Worm (Caenorhabditis elegans) whole organism, young adult: ENCODE results near the gene srlf-27.
A peak's percentile ranks its signal among the peaks of the same experiment; 100 is the strongest.

Source experiments
- C17E4.6 ChIP-seq: fragments of 200-800 bp; sonication (Bioruptor generic); IDR thresholded peaks from 2 replicates; pipeline ENCODE4 v1.3.6; 2022; ENCODE audit warnings: missing genetic modification reagents, missing genetic modification characterization, missing compliant biosample characterization
- D2030.7 ChIP-seq: fragments of 200-800 bp; sonication (Bioruptor generic); IDR thresholded peaks from 2 replicates; pipeline ENCODE4 v1.3.6; 2022; ENCODE audit warnings: missing genetic modification reagents, missing genetic modification characterization, missing compliant biosample characterization
- F23B12.7 ChIP-seq: sonication (generic microtip); optimal IDR thresholded peaks from 2 replicates; lab custom pipeline; 2017; ENCODE audit warnings: missing genetic modification characterization, mild to moderate bottlenecking, missing compliant biosample characterization, antibody characterized with exemption, moderate library complexity; ENCODE audit not compliant: insufficient read depth
- F37B4.10 ChIP-seq: fragments of 200-800 bp; sonication (Bioruptor generic); IDR thresholded peaks from 2 replicates; pipeline ENCODE4 v1.3.6; 2022; ENCODE audit warnings: missing genetic modification characterization, missing compliant biosample characterization
- F52B5.7 ChIP-seq: sonication (generic microtip); optimal IDR thresholded peaks from 2 replicates; lab custom pipeline; 2016; ENCODE audit warnings: mild to moderate bottlenecking, missing genetic modification characterization, missing compliant biosample characterization
- Y53F4B.3 ChIP-seq: fragments of 200-800 bp; sonication (Bioruptor generic); IDR thresholded peaks from 2 replicates; pipeline ENCODE4 v1.3.6; 2022; ENCODE audit warnings: missing genetic modification reagents, missing genetic modification characterization, missing compliant biosample characterization
- Y79H2A.3 ChIP-seq: fragments of 200-800 bp; sonication (Bioruptor generic); conservative IDR thresholded peaks from 2 replicates; pipeline ENCODE4 v1.3.6; 2022; ENCODE audit warnings: missing genetic modification reagents, missing genetic modification characterization, missing compliant biosample characterization
- akir-1 ChIP-seq: fragments of 200-800 bp; sonication (Bioruptor generic); optimal IDR thresholded peaks from 2 replicates; lab custom pipeline; 2018; ENCODE audit warnings: mild to moderate bottlenecking, missing genetic modification characterization, moderate library complexity, missing compliant biosample characterization
- aptf-3 ChIP-seq: fragments of 200-800 bp; sonication (Bioruptor generic); IDR thresholded peaks from 2 replicates; pipeline ENCODE4 v1.3.6; 2022; ENCODE audit warnings: missing genetic modification characterization, missing compliant biosample characterization
- atf-7 ChIP-seq: sonication (generic microtip); optimal IDR thresholded peaks from 2 replicates; lab custom pipeline; 2017; ENCODE audit warnings: mild to moderate bottlenecking, missing genetic modification characterization, missing compliant biosample characterization
- athp-1 ChIP-seq: sonication (generic microtip); optimal IDR thresholded peaks from 2 replicates; lab custom pipeline; 2017; ENCODE audit warnings: mild to moderate bottlenecking, missing genetic modification characterization, missing compliant biosample characterization
- attf-6 ChIP-seq: fragments of 200-800 bp; sonication (Bioruptor generic); IDR thresholded peaks from 2 replicates; pipeline ENCODE4 v1.3.6; 2022; ENCODE audit warnings: missing genetic modification reagents, missing genetic modification characterization, missing compliant biosample characterization
- ccch-3 ChIP-seq: fragments of 200-800 bp; sonication (Bioruptor generic); optimal IDR thresholded peaks from 2 replicates; lab custom pipeline; 2018; ENCODE audit warnings: mild to moderate bottlenecking, missing genetic modification characterization, missing compliant biosample characterization
- die-1 ChIP-seq: sonication (generic microtip); optimal IDR thresholded peaks from 2 replicates; lab custom pipeline; 2016; ENCODE audit warnings: missing genotype, mild to moderate bottlenecking, missing genetic modification characterization, missing compliant biosample characterization
- dpl-1 ChIP-seq: fragments of 150-350 bp; optimal IDR thresholded peaks from 2 replicates; lab custom pipeline; 2014; ENCODE audit warnings: missing biosample characterization, missing genetic modification reagents, missing genetic modification characterization
- efl-1 ChIP-seq: fragments of 150-350 bp; optimal IDR thresholded peaks from 2 replicates; lab custom pipeline; 2014; ENCODE audit warnings: missing biosample characterization, missing genetic modification reagents, missing genetic modification characterization
- egl-44 ChIP-seq: fragments of 200-800 bp; sonication (Bioruptor generic); IDR thresholded peaks from 2 replicates; pipeline ENCODE4 v1.3.6; 2022; ENCODE audit warnings: missing genetic modification reagents, missing genetic modification characterization, missing compliant biosample characterization
- hmg-1.2 ChIP-seq: fragments of 200-800 bp; sonication (Bioruptor generic); IDR thresholded peaks from 2 replicates; pipeline ENCODE4 v1.3.6; 2022; ENCODE audit warnings: missing genetic modification reagents, missing genetic modification characterization, missing compliant biosample characterization
- hmg-20 ChIP-seq: fragments of 200-800 bp; sonication (Bioruptor generic); IDR thresholded peaks from 2 replicates; pipeline ENCODE4 v1.3.6; 2022; ENCODE audit warnings: missing genetic modification reagents, missing genetic modification characterization, missing compliant biosample characterization
- hrde-1 ChIP-seq: sonication (generic microtip); optimal IDR thresholded peaks from 2 replicates; lab custom pipeline; 2016; ENCODE audit warnings: missing genetic modification characterization, mild to moderate bottlenecking, missing compliant biosample characterization, moderate library complexity, missing genotype, missing genetic modification reagents, borderline replicate concordance
- lag-1 ChIP-seq: fragments of 200-800 bp; sonication (Bioruptor generic); IDR thresholded peaks from 2 replicates; pipeline ENCODE4 v1.3.6; 2022; ENCODE audit warnings: missing genetic modification reagents, missing genetic modification characterization, missing compliant biosample characterization
- lin-26 ChIP-seq: fragments of 200-800 bp; sonication (Bioruptor generic); IDR thresholded peaks from 2 replicates; pipeline ENCODE4 v1.3.6; 2022; ENCODE audit warnings: missing genetic modification reagents, missing genetic modification characterization, missing compliant biosample characterization
- lin-40 ChIP-seq: sonication (generic microtip); optimal IDR thresholded peaks from 2 replicates; lab custom pipeline; 2016; ENCODE audit warnings: missing genetic modification characterization, mild to moderate bottlenecking, missing compliant biosample characterization, missing genotype, missing genetic modification reagents
- madf-8 ChIP-seq: fragments of 200-800 bp; sonication (Bioruptor generic); conservative IDR thresholded peaks from 2 replicates; pipeline ENCODE4 v1.3.6; 2022; ENCODE audit warnings: missing genetic modification reagents, missing genetic modification characterization, missing compliant biosample characterization
- mxl-1 ChIP-seq: sonication (generic microtip); optimal IDR thresholded peaks from 2 replicates; lab custom pipeline; 2016; ENCODE audit warnings: missing genetic modification characterization, missing compliant biosample characterization
- nhr-120 ChIP-seq: fragments of 200-800 bp; sonication (Bioruptor generic); IDR thresholded peaks from 2 replicates; pipeline ENCODE4 v1.3.6; 2022; ENCODE audit warnings: missing genetic modification characterization, missing compliant biosample characterization
- nhr-80 ChIP-seq: sonication (generic microtip); optimal IDR thresholded peaks from 2 replicates; lab custom pipeline; 2016; ENCODE audit warnings: missing genetic modification characterization, missing compliant biosample characterization
- nhr-90 ChIP-seq: sonication (generic microtip); optimal IDR thresholded peaks from 2 replicates; lab custom pipeline; 2016; ENCODE audit warnings: missing genotype, mild to moderate bottlenecking, missing genetic modification characterization, missing compliant biosample characterization
- pbrm-1 ChIP-seq: fragments of 200-800 bp; sonication (Bioruptor generic); IDR thresholded peaks from 2 replicates; pipeline ENCODE4 v1.3.6; 2022; ENCODE audit warnings: missing genetic modification reagents, missing genetic modification characterization, missing compliant biosample characterization
- snpc-1.3 ChIP-seq: sonication (generic microtip); optimal IDR thresholded peaks from 2 replicates; lab custom pipeline; 2017; ENCODE audit warnings: missing genetic modification characterization, mild to moderate bottlenecking, missing compliant biosample characterization, antibody characterized with exemption, moderate library complexity, missing genotype, missing genetic modification reagents; ENCODE audit not compliant: insufficient read depth
- tbp1 ChIP-seq: fragments of 200-800 bp; sonication (Bioruptor generic); optimal IDR thresholded peaks from 2 replicates; lab custom pipeline; 2018; ENCODE audit warnings: mild to moderate bottlenecking, missing genetic modification characterization, missing compliant biosample characterization
- tbx-9 ChIP-seq: sonication (generic microtip); optimal IDR thresholded peaks from 2 replicates; lab custom pipeline; 2016; ENCODE audit warnings: borderline replicate concordance, missing genetic modification characterization, inconsistent platforms, missing compliant biosample characterization
- unc-130 ChIP-seq: sonication (generic microtip); optimal IDR thresholded peaks from 2 replicates; lab custom pipeline; 2016; ENCODE audit warnings: missing genetic modification reagents, missing genetic modification characterization, missing compliant biosample characterization
- xnd-1 ChIP-seq: sonication (generic microtip); optimal IDR thresholded peaks from 2 replicates; lab custom pipeline; 2016; ENCODE audit warnings: missing genotype, missing genetic modification reagents, missing genetic modification characterization, missing compliant biosample characterization
- ztf-18 ChIP-seq: sonication (generic microtip); optimal IDR thresholded peaks from 2 replicates; lab custom pipeline; 2016; ENCODE audit warnings: missing genotype, mild to moderate bottlenecking, missing genetic modification characterization, missing compliant biosample characterization
- ztf-28 ChIP-seq: fragments of 200-800 bp; sonication (Bioruptor generic); IDR thresholded peaks from 2 replicates; pipeline ENCODE4 v1.3.6; 2022; ENCODE audit warnings: missing genetic modification reagents, missing genetic modification characterization, missing compliant biosample characterization

Gene srlf-27

DNA sequence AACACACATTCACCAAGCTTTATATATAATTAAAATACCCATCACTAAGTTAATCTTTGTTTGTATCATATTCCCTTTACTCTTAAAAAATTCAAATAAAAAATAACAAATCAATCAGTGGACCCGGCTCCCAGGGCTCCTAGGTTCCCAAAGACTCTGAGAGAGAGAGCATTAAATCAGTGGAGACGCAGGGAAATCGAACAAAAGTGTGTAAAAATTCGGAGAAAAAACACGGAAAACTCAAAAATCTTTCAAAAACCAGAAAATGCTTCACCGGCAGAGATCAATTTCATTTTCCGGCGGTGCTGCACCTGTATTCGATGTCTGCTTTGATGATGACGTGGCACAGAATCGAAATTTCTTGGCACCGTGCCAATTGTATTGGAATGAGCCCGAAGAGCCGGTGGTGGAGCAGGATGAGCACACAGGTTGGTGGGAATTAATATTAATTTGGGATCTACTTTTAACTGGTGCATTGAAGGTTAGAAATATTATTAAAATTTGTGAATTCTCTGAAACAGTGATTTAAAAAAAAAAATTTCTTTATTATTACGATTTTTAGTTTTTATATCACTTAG, 20.6 kb downstream of the srlf-27 start, which contains the start of gene anoh-2 (continued):
- TF ChIP-seq D2030.7 (GFP tag; lab: Robert Waterston, UW) = peak; percentile 30; the same call in 1 of the 2 replicates
- peak; percentile 49 for TF ChIP-seq tbp1 (GFP tag; lab: Kevin White, UChicago)
- TF ChIP-seq hrde-1 (tag; lab: Kevin White, UChicago) = peak; percentile 59
- peak; percentile 12 for TF ChIP-seq unc-130
- no peak for TF ChIP-seq F37B4.10 (GFP tag; lab: Robert Waterston, UW)
- TF ChIP-seq nhr-120 (GFP tag; lab: Robert Waterston, UW) = no peak
- peak; percentile 20 for TF ChIP-seq snpc-1.3 (tag; lab: Kevin White, UChicago)
- no peak for TF ChIP-seq tbx-9 (tag; lab: Kevin White, UChicago)
- TF ChIP-seq attf-6 (GFP tag; lab: Robert Waterston, UW) = peak; percentile 94
- TF ChIP-seq nhr-90 (tag; lab: Kevin White, UChicago) = peak; percentile 10
- peak; percentile 29 for TF ChIP-seq die-1 (tag; lab: Kevin White, UChicago)
- TF ChIP-seq ztf-18 = peak; percentile 28
- TF ChIP-seq dpl-1 = no peak
- TF ChIP-seq athp-1 = peak; percentile 40
- TF ChIP-seq akir-1 (GFP tag; lab: Kevin White, UChicago) = no peak
- peak; percentile 57; the same call in 1 of the 2 replicates for TF ChIP-seq pbrm-1
- TF ChIP-seq efl-1 (GFP tag; lab: Kevin White, UChicago) = no peak
- no peak for TF ChIP-seq mxl-1
- TF ChIP-seq Y79H2A.3 (GFP tag; lab: Robert Waterston, UW) = 0 out of 2 replicates have a peak, but pooled peaks have one; percentile 27
- TF ChIP-seq egl-44 (GFP tag; lab: Robert Waterston, UW) = no peak
- TF ChIP-seq aptf-3 (GFP tag; lab: Robert Waterston, UW) = no peak
- peak; percentile 39 for TF ChIP-seq hmg-1.2 (GFP tag; lab: Robert Waterston, UW)
- peak; percentile 2 for TF ChIP-seq xnd-1 (tag; lab: Kevin White, UChicago)
- TF ChIP-seq Y53F4B.3 (GFP tag; lab: Robert Waterston, UW) = no peak

ce11 chrIV:14658927-14659326, 21.4 kb downstream of the srlf-27 start:
- TF ChIP-seq madf-8 (GFP tag; lab: Robert Waterston, UW) (peak; percentile 57; the same call in 1 of the 2 replicates), F23B12.7 (tag; lab: Kevin White, UChicago) (no peak), ztf-28 (GFP tag; lab: Robert Waterston, UW) (no peak)
- TF ChIP-seq, all 124 proteins: peak for 1

ce11 chrIV:14661370-14661769, 23.9 kb downstream of the srlf-27 start:
- no peak for TF ChIP-seq ccch-3 (GFP tag; lab: Kevin White, UChicago)

DNA sequence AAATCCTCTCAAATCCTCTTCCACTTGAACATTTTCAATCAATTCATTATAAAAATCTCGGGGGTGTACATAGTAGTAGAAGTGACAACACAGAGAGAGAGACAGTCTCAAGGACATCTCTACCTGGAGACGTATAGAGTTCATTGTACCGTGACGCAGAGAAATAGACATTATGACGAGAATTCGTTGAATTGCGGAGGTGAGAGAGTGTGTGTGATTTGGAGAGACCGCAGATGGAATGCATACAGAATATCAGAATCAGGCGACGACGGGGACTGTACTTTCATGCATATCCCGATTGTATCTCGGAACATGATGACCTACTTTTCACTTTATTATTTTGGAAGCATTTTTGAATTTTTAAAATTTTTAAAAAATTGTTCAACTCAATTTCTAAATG, 38.3 kb downstream of the srlf-27 start:
- TF ChIP-seq nhr-80 (tag; lab: Kevin White, UChicago) (no peak), lag-1 (no peak), lin-26 (GFP tag; lab: Robert Waterston, UW) (no peak), athp-1 (no peak), C17E4.6 (no peak), F52B5.7 (tag; lab: Kevin White, UChicago) (no peak), hmg-20 (GFP tag; lab: Robert Waterston, UW) (no peak), lin-40 (tag; lab: Kevin White, UChicago) (no peak), atf-7 (no peak)
